Fruit fly (Drosophila melanogaster): ENCODE results near the gene fzy.

dm6 chr2L:16324833-16325232 lies 14.1 kb downstream of the fzy start:
- TF ChIP-seq CTCF (optimal IDR thresholded peaks at IDR 0.05) (no peak), CG8478 (optimal IDR thresholded peaks at IDR 0.05) (no peak)

All from S2 (cell line).